Worm (Caenorhabditis elegans) whole organism, mixed stage, embryonic: ENCODE data around the gene T05H4.15.

Experiments used
- M03D4.4 ChIP-seq: sonication (generic microtip); optimal IDR thresholded peaks from 2 replicates; lab custom pipeline; 2017; ENCODE audit warnings: mild to moderate bottlenecking, missing genetic modification characterization, missing compliant biosample characterization
- blmp-1 ChIP-seq: fragments of 150-350 bp; optimal IDR thresholded peaks from 2 replicates; lab custom pipeline; 2014; ENCODE audit warnings: missing biosample characterization, missing genetic modification characterization
- snpc-4 ChIP-seq: fragments of 150-350 bp; optimal IDR thresholded peaks from 2 replicates; lab custom pipeline; 2014; ENCODE audit warnings: missing biosample characterization, missing genetic modification characterization
- unc-120 ChIP-seq: sonication (generic microtip); optimal IDR thresholded peaks from 2 replicates; lab custom pipeline; 2017; ENCODE audit warnings: missing genetic modification characterization, missing compliant biosample characterization; ENCODE audit not compliant: poor library complexity, severe bottlenecking

DNA sequence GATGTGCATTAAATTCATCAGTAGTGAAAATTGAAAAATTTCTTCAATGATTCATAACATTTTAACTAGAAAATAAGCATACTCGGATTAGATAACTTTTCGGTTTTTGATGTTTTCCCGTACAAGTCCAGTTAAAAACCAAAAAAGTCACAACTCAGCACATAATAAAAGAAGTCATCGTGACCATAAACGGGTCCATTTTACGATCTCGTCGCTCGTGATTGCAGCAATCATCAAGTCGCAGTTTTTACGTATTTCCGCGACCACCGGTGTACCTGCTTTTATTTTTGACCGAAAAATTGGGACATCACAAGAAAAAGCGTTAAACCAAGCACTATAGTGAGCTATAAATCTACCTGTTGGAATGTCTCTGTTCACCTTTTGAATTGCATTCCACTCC is 19.7 kb upstream of the T05H4.15 start:
- no peak for TF ChIP-seq M03D4.4
- TF ChIP-seq snpc-4 (tag; lab: Kevin White, UChicago): no peak
- TF ChIP-seq blmp-1 (tag; lab: Kevin White, UChicago): no peak
- TF ChIP-seq unc-120 (tag; lab: Kevin White, UChicago): no peak
